Fruit fly (Drosophila melanogaster) whole organism, prepupa: ENCODE data around the gene Vlet.

Source experiments
- Blimp-1 ChIP-seq: fragments of 200-800 bp; sonication (Bioruptor generic); optimal IDR thresholded peaks from 3 replicates; lab custom pipeline; 2017; ENCODE audit warnings: missing biosample characterization, missing genetic modification characterization, mild to moderate bottlenecking, moderate library complexity, missing genetic modification reagents
- CG10631 ChIP-seq: fragments of 200-800 bp; sonication (Bioruptor generic); optimal IDR thresholded peaks from 2 replicates; lab custom pipeline; 2016; ENCODE audit warnings: missing biosample characterization, missing genetic modification characterization
- CG10669 ChIP-seq: fragments of 200-800 bp; sonication (Bioruptor generic); optimal IDR thresholded peaks from 3 replicates; lab custom pipeline; 2018; ENCODE audit warnings: missing biosample characterization, mild to moderate bottlenecking, missing genetic modification characterization, moderate library complexity
- CG11902 ChIP-seq: fragments of 200-800 bp; sonication (Bioruptor generic); optimal IDR thresholded peaks from 3 replicates; lab custom pipeline; 2016; ENCODE audit warnings: missing biosample characterization, missing genetic modification characterization
- CG16779 ChIP-seq: fragments of 200-800 bp; sonication (Bioruptor generic); optimal IDR thresholded peaks from 3 replicates; lab custom pipeline; 2017; ENCODE audit warnings: missing biosample characterization, mild to moderate bottlenecking, missing genetic modification characterization
- CG31627 ChIP-seq: fragments of 200-800 bp; sonication (Bioruptor generic); optimal IDR thresholded peaks from 3 replicates; lab custom pipeline; 2016; ENCODE audit warnings: missing biosample characterization, missing genetic modification characterization
- CG32006 ChIP-seq: fragments of 200-800 bp; sonication (Bioruptor generic); optimal IDR thresholded peaks from 3 replicates; lab custom pipeline; 2017; ENCODE audit warnings: missing biosample characterization, mild to moderate bottlenecking, missing genetic modification characterization
- CG34406 ChIP-seq: fragments of 200-800 bp; sonication (Bioruptor generic); optimal IDR thresholded peaks from 3 replicates; lab custom pipeline; 2016; ENCODE audit warnings: missing biosample characterization, missing genetic modification characterization
- CG6163 ChIP-seq: fragments of 200-800 bp; sonication (Bioruptor generic); IDR thresholded peaks from 3 replicates; pipeline ENCODE4 v1.3.6; 2022; ENCODE audit warnings: missing biosample characterization, missing genetic modification characterization
- CG6276 ChIP-seq: fragments of 200-800 bp; sonication (Bioruptor generic); optimal IDR thresholded peaks from 2 replicates; lab custom pipeline; 2017; ENCODE audit warnings: missing biosample characterization, mild to moderate bottlenecking, missing genetic modification characterization
- CG6792 ChIP-seq: fragments of 200-800 bp; sonication (Bioruptor generic); optimal IDR thresholded peaks from 3 replicates; lab custom pipeline; 2016; ENCODE audit warnings: missing biosample characterization, missing genetic modification characterization
- CG6808 ChIP-seq: fragments of 200-800 bp; sonication (Bioruptor generic); optimal IDR thresholded peaks from 3 replicates; lab custom pipeline; 2017; ENCODE audit warnings: missing biosample characterization, missing genetic modification characterization, mild to moderate bottlenecking, moderate library complexity, missing genetic modification reagents
- CG6854 ChIP-seq: fragments of 200-800 bp; sonication (Bioruptor generic); optimal IDR thresholded peaks from 2 replicates; lab custom pipeline; 2017; ENCODE audit warnings: missing biosample characterization, mild to moderate bottlenecking, missing genetic modification characterization
- CG7368 ChIP-seq: fragments of 200-800 bp; sonication (Bioruptor generic); optimal IDR thresholded peaks from 3 replicates; lab custom pipeline; 2016; ENCODE audit warnings: missing biosample characterization, missing genetic modification characterization
- CG8119 ChIP-seq: fragments of 200-800 bp; sonication (Bioruptor generic); IDR thresholded peaks from 3 replicates; pipeline ENCODE4 v1.3.6; 2022; ENCODE audit warnings: missing biosample characterization, missing genetic modification characterization
- CG8319 ChIP-seq: fragments of 200-800 bp; sonication (Bioruptor generic); optimal IDR thresholded peaks from 3 replicates; lab custom pipeline; 2016; ENCODE audit warnings: missing biosample characterization, missing genetic modification characterization
- CG9139 ChIP-seq: fragments of 200-800 bp; sonication (Bioruptor generic); optimal IDR thresholded peaks from 3 replicates; lab custom pipeline; 2017; ENCODE audit warnings: missing biosample characterization, mild to moderate bottlenecking, missing genetic modification characterization
- Eip75B ChIP-seq: fragments of 200-800 bp; sonication (Bioruptor generic); optimal IDR thresholded peaks from 3 replicates; lab custom pipeline; 2016; ENCODE audit warnings: missing biosample characterization, missing genetic modification characterization
- Eip93F ChIP-seq: fragments of 200-800 bp; sonication (Bioruptor generic); optimal IDR thresholded peaks from 2 replicates; lab custom pipeline; 2016; ENCODE audit warnings: missing biosample characterization, mild to moderate bottlenecking, missing genetic modification characterization
- Ets21C ChIP-seq: fragments of 200-800 bp; sonication (Bioruptor generic); optimal IDR thresholded peaks from 3 replicates; lab custom pipeline; 2016; ENCODE audit warnings: missing biosample characterization, missing genetic modification characterization
- Ets96B ChIP-seq: fragments of 200-800 bp; optimal IDR thresholded peaks from 2 replicates; lab custom pipeline; 2019; ENCODE audit warnings: missing biosample characterization, mild to moderate bottlenecking, missing genetic modification characterization, moderate library complexity
- Gug ChIP-seq: fragments of 200-800 bp; sonication (Bioruptor generic); IDR thresholded peaks from 2 replicates; pipeline ENCODE4 v1.3.6; 2022; ENCODE audit warnings: missing biosample characterization, missing genetic modification characterization
- Hr38 ChIP-seq: sonication (Bioruptor generic); optimal IDR thresholded peaks from 2 replicates; lab custom pipeline; 2016; ENCODE audit warnings: missing biosample characterization, missing genetic modification characterization
- Hr4 ChIP-seq: fragments of 200-800 bp; sonication (Bioruptor generic); optimal IDR thresholded peaks from 3 replicates; lab custom pipeline; 2016; ENCODE audit warnings: missing biosample characterization, missing genetic modification characterization
- Lpt ChIP-seq: fragments of 200-800 bp; sonication (Bioruptor generic); optimal IDR thresholded peaks from 3 replicates; lab custom pipeline; 2016; ENCODE audit warnings: missing biosample characterization, missing genetic modification characterization
- OdsH ChIP-seq: fragments of 200-800 bp; sonication (Bioruptor generic); optimal IDR thresholded peaks from 3 replicates; lab custom pipeline; 2016; ENCODE audit warnings: missing biosample characterization, missing genetic modification characterization
- Smox ChIP-seq: fragments of 200-800 bp; sonication (Bioruptor generic); optimal IDR thresholded peaks from 3 replicates; lab custom pipeline; 2016; ENCODE audit warnings: missing biosample characterization, missing genetic modification characterization
- Sox102F ChIP-seq: fragments of 200-800 bp; sonication (Bioruptor generic); optimal IDR thresholded peaks from 2 replicates; lab custom pipeline; 2016; ENCODE audit warnings: missing biosample characterization, mild to moderate bottlenecking, missing genetic modification characterization
- Sox14 ChIP-seq: fragments of 200-800 bp; sonication (Bioruptor generic); optimal IDR thresholded peaks from 3 replicates; lab custom pipeline; 2016; ENCODE audit warnings: missing biosample characterization, missing genetic modification characterization
- Sox15 ChIP-seq: fragments of 200-800 bp; sonication (Bioruptor generic); optimal IDR thresholded peaks from 3 replicates; lab custom pipeline; 2016; ENCODE audit warnings: missing biosample characterization, missing genetic modification characterization
- acj6 ChIP-seq: fragments of 200-800 bp; sonication (Bioruptor generic); optimal IDR thresholded peaks from 3 replicates; lab custom pipeline; 2016; ENCODE audit warnings: missing biosample characterization, missing genetic modification characterization
- dac ChIP-seq: fragments of 200-800 bp; sonication (Bioruptor generic); optimal IDR thresholded peaks from 2 replicates; lab custom pipeline; 2017; ENCODE audit warnings: missing biosample characterization, mild to moderate bottlenecking, missing genetic modification characterization
- dsx ChIP-seq: fragments of 200-800 bp; optimal IDR thresholded peaks from 3 replicates; lab custom pipeline; 2019; ENCODE audit warnings: missing biosample characterization, mild to moderate bottlenecking, missing genetic modification characterization, moderate library complexity; ENCODE audit not compliant: poor library complexity, severe bottlenecking
- eg ChIP-seq: fragments of 200-800 bp; sonication (Bioruptor generic); IDR thresholded peaks from 3 replicates; pipeline ENCODE4 v1.3.6; 2022; ENCODE audit warnings: missing biosample characterization, missing genetic modification characterization
- esn ChIP-seq: fragments of 200-800 bp; sonication (Bioruptor generic); optimal IDR thresholded peaks from 2 replicates; lab custom pipeline; 2016; ENCODE audit warnings: missing biosample characterization, mild to moderate bottlenecking, missing genetic modification characterization, moderate library complexity
- fd85E ChIP-seq: fragments of 200-800 bp; sonication (Bioruptor generic); optimal IDR thresholded peaks from 3 replicates; lab custom pipeline; 2016; ENCODE audit warnings: missing biosample characterization, missing genetic modification characterization
- fkh ChIP-seq: fragments of 200-800 bp; sonication (Bioruptor generic); optimal IDR thresholded peaks from 3 replicates; lab custom pipeline; 2017; ENCODE audit warnings: missing biosample characterization, mild to moderate bottlenecking, missing genetic modification characterization, moderate library complexity
- lz ChIP-seq: fragments of 200-800 bp; sonication (Bioruptor generic); optimal IDR thresholded peaks from 3 replicates; lab custom pipeline; 2016; ENCODE audit warnings: missing biosample characterization, missing genetic modification characterization
- net ChIP-seq: fragments of 200-800 bp; sonication (Bioruptor generic); optimal IDR thresholded peaks from 3 replicates; lab custom pipeline; 2016; ENCODE audit warnings: missing biosample characterization, missing genetic modification characterization
- pdm3 ChIP-seq: fragments of 200-800 bp; sonication (Bioruptor generic); optimal IDR thresholded peaks from 3 replicates; lab custom pipeline; 2016; ENCODE audit warnings: missing biosample characterization, missing genetic modification characterization
- salr ChIP-seq, 2 experiments: fragments of 200-800 bp; sonication (Bioruptor generic); optimal IDR thresholded peaks; 3 replicates each; lab custom pipeline; 2016 to 2018; ENCODE audit warnings: missing biosample characterization in 2 of 2, missing genetic modification characterization in 2 of 2, mild to moderate bottlenecking in 1 of 2
- spab ChIP-seq: fragments of 200-800 bp; sonication (Bioruptor generic); optimal IDR thresholded peaks from 2 replicates; lab custom pipeline; 2017; ENCODE audit warnings: missing biosample characterization, mild to moderate bottlenecking, missing genetic modification characterization, missing genetic modification reagents
- ss ChIP-seq, 2 experiments: fragments of 200-800 bp; sonication (Bioruptor generic); optimal IDR thresholded peaks; 2 replicates in 1 of 2; 3 replicates in 1 of 2; lab custom pipeline; 2017 to 2018; ENCODE audit warnings: mild to moderate bottlenecking in 2 of 2, missing biosample characterization in 2 of 2, missing genetic modification characterization in 2 of 2, moderate library complexity in 1 of 2
- svp ChIP-seq: fragments of 200-800 bp; sonication (Bioruptor generic); peaks from one replicate; lab custom pipeline; 2016; ENCODE audit warnings: missing biosample characterization, missing genetic modification characterization
- topi ChIP-seq: fragments of 200-800 bp; sonication (Bioruptor generic); optimal IDR thresholded peaks from 3 replicates; lab custom pipeline; 2016; ENCODE audit warnings: missing biosample characterization, missing genetic modification characterization

Gene Vlet

DNA sequence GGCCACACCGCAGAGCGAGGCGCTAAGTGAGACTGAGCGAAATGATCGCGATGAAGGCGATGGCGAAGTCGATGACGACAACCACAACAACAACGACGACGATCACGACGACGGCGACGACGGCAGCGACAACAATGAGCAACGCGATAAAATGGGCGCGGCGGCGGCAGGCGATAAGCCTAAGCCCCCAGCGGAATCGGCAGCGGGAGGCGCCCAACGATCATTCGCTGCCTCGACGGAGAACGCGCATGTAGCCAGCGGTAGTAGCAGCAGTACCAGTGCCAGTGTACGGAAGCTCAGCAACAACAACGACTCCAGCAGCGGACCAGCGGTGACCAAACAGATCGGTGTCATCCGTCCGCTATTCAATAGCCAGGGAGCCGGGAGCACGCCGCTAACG lies 5.1 kb upstream of the Vlet start (continued):
- TF ChIP-seq Eip93F (GFP tag; lab: Kevin White, UChicago) (peak; percentile 37), Gug (GFP tag; lab: Robert Waterston, UW) (no peak), esn (peak; percentile 13), CG10631 (GFP tag; lab: Kevin White, UChicago) (no peak), Ets21C (GFP tag; lab: Kevin White, UChicago) (no peak), fd85E (GFP tag; lab: Kevin White, UChicago) (no peak), Sox102F (GFP tag; lab: Kevin White, UChicago) (no peak), Sox15 (GFP tag; lab: Kevin White, UChicago) (no peak), lz (GFP tag; lab: Kevin White, UChicago) (no peak)

dm6 chrX:11681558-11682551 lies 3.5 kb upstream of the Vlet start:
- TF ChIP-seq Blimp-1 (GFP tag; lab: Kevin White, UChicago) (peak; percentile 28), CG6792 (GFP tag; lab: Kevin White, UChicago) (peak; percentile 45), CG31627 (GFP tag; lab: Kevin White, UChicago) (peak; percentile 76), CG6163 (GFP tag; lab: Robert Waterston, UW) (peak; percentile 15; the same call in 2 of the 3 replicates), CG6854 (peak; percentile 72), CG11902 (GFP tag; lab: Kevin White, UChicago) (peak; percentile 55), Hr38 (GFP tag; lab: Kevin White, UChicago) (no peak), dsx (peak; percentile 45), topi (peak; percentile 72), eg (GFP tag; lab: Robert Waterston, UW) (peak; percentile 63; the same call in 2 of the 3 replicates), Ets96B (tag; lab: Kevin White, UChicago) (peak; percentile 29), svp (peak; percentile 98), acj6 (GFP tag; lab: Kevin White, UChicago) (peak; percentile 58), CG6276 (GFP tag; lab: Kevin White, UChicago) (peak; percentile 57), dac (no peak), lz (GFP tag; lab: Kevin White, UChicago) (peak; percentile 77), Ets21C (GFP tag; lab: Kevin White, UChicago) (peak; percentile 67), CG16779 (tag; lab: Kevin White, UChicago) (peak; percentile 36), Smox (peak; percentile 76), esn (peak; percentile 76), Eip75B (GFP tag; lab: Kevin White, UChicago) (peak; percentile 54), CG8319 (GFP tag; lab: Kevin White, UChicago) (peak; percentile 27), fkh (GFP tag; lab: Kevin White, UChicago) (peak; percentile 91), Lpt (GFP tag; lab: Kevin White, UChicago) (peak; percentile 45), net (peak; percentile 56), Hr4 (GFP tag; lab: Kevin White, UChicago) (peak; percentile 60), Sox14 (GFP tag; lab: Kevin White, UChicago) (peak; percentile 74), ss (GFP tag; optimal IDR thresholded peaks at IDR 0.05; lab: Kevin White, UChicago) (peak; percentile 54 to 76), CG8119 (GFP tag; lab: Robert Waterston, UW) (peak; percentile 55), pdm3 (GFP tag; lab: Kevin White, UChicago) (peak; percentile 73), OdsH (GFP tag; lab: Kevin White, UChicago) (peak; percentile 58), fd85E (GFP tag; lab: Kevin White, UChicago) (peak; percentile 33), CG32006 (peak; percentile 53), CG9139 (GFP tag; lab: Kevin White, UChicago) (peak; percentile 38), CG10631 (GFP tag; lab: Kevin White, UChicago) (peak; percentile 79), CG7368 (GFP tag; lab: Kevin White, UChicago) (peak; percentile 28), Sox102F (GFP tag; lab: Kevin White, UChicago) (peak; percentile 68), spab (GFP tag; lab: Kevin White, UChicago) (peak; percentile 37), CG34406 (GFP tag; lab: Kevin White, UChicago) (peak; percentile 40), CG6808 (GFP tag; lab: Kevin White, UChicago) (peak; percentile 46), CG10669 (GFP tag; lab: Kevin White, UChicago) (peak; percentile 47), Gug (GFP tag; lab: Robert Waterston, UW) (peak; percentile 28; the same call in 1 of the 2 replicates), salr (GFP tag; optimal IDR thresholded peaks at IDR 0.05; lab: Kevin White, UChicago) (peak in 1 of 2 experiments; percentile 11), Sox15 (GFP tag; lab: Kevin White, UChicago) (peak; percentile 45)
